Fruit fly (Drosophila melanogaster) whole organism, embryonic: ENCODE results near the gene put.

Source experiments
- Abd-B ChIP-seq: fragments of 200-800 bp; sonication (Bioruptor generic); optimal IDR thresholded peaks from 2 replicates; lab custom pipeline; 2018; ENCODE audit warnings: missing biosample characterization, mild to moderate bottlenecking, missing genetic modification characterization, moderate library complexity
- Adf1 ChIP-seq: fragments of 200-800 bp; sonication (Bioruptor generic); IDR thresholded peaks from 2 replicates; pipeline ENCODE4 v1.3.6; 2022; ENCODE audit warnings: missing biosample characterization, missing genetic modification characterization
- Awh ChIP-seq: fragments of 200-800 bp; sonication (Bioruptor generic); IDR thresholded peaks from 2 replicates; pipeline ENCODE4, ENCODE4 v1.3.6; 2022; ENCODE audit warnings: missing biosample characterization, missing genetic modification characterization
- CG10366 ChIP-seq: fragments of 200-800 bp; sonication (Bioruptor generic); IDR thresholded peaks from 2 replicates; pipeline ENCODE4 v1.3.6; 2022; ENCODE audit warnings: missing biosample characterization, missing genetic modification characterization
- CG10654 ChIP-seq: fragments of 200-800 bp; sonication (Bioruptor generic); optimal IDR thresholded peaks from 2 replicates; lab custom pipeline; 2016; ENCODE audit warnings: missing biosample characterization, missing genetic modification characterization
- CG11504 ChIP-seq: fragments of 200-800 bp; sonication (Bioruptor generic); optimal IDR thresholded peaks from 3 replicates; lab custom pipeline; 2019; ENCODE audit warnings: missing biosample characterization, mild to moderate bottlenecking, missing genetic modification characterization, moderate library complexity
- CG11560 ChIP-seq: fragments of 200-800 bp; sonication (Bioruptor generic); IDR thresholded peaks from 3 replicates; pipeline ENCODE4 v1.3.6; 2022; ENCODE audit warnings: missing biosample characterization, missing genetic modification characterization
- CG12391 ChIP-seq: fragments of 200-800 bp; sonication (Bioruptor generic); optimal IDR thresholded peaks from 3 replicates; lab custom pipeline; 2018; ENCODE audit warnings: missing biosample characterization, mild to moderate bottlenecking, missing genetic modification characterization, moderate library complexity
- CG17186 ChIP-seq: fragments of 200-800 bp; sonication (Bioruptor generic); optimal IDR thresholded peaks from 3 replicates; lab custom pipeline; 2017; ENCODE audit warnings: missing biosample characterization, missing genetic modification reagents, missing genetic modification characterization
- CG17361 ChIP-seq: fragments of 200-800 bp; sonication (Bioruptor generic); IDR thresholded peaks from 3 replicates; pipeline ENCODE4 v1.3.6; 2022; ENCODE audit warnings: missing biosample characterization, missing genetic modification characterization
- CG18599 ChIP-seq: fragments of 200-800 bp; sonication (Bioruptor generic); optimal IDR thresholded peaks from 3 replicates; lab custom pipeline; 2017; ENCODE audit warnings: missing biosample characterization, missing genetic modification characterization, mild to moderate bottlenecking, moderate library complexity, missing genetic modification reagents
- CG2875 ChIP-seq: fragments of 200-800 bp; sonication (Bioruptor generic); optimal IDR thresholded peaks from 2 replicates; lab custom pipeline; 2017; ENCODE audit warnings: missing biosample characterization, mild to moderate bottlenecking, missing genetic modification characterization, missing genetic modification reagents
- CG31388 ChIP-seq: fragments of 200-800 bp; sonication (Bioruptor generic); optimal IDR thresholded peaks from 2 replicates; lab custom pipeline; 2016; ENCODE audit warnings: missing biosample characterization, missing genetic modification characterization
- CG33213 ChIP-seq: fragments of 200-800 bp; sonication (Bioruptor generic); optimal IDR thresholded peaks from 3 replicates; lab custom pipeline; 2016; ENCODE audit warnings: missing biosample characterization, missing genetic modification characterization
- CG3995 ChIP-seq: fragments of 200-800 bp; sonication (Bioruptor generic); optimal IDR thresholded peaks from 3 replicates; lab custom pipeline; 2016; ENCODE audit warnings: missing biosample characterization, missing genetic modification characterization
- CG4617 ChIP-seq: fragments of 200-800 bp; sonication (Bioruptor generic); optimal IDR thresholded peaks from 3 replicates; lab custom pipeline; 2016; ENCODE audit warnings: missing biosample characterization, missing genetic modification characterization, borderline replicate concordance
- CG6683 ChIP-seq: fragments of 200-800 bp; sonication (Bioruptor generic); optimal IDR thresholded peaks from 2 replicates; lab custom pipeline; 2017; ENCODE audit warnings: missing biosample characterization, mild to moderate bottlenecking, missing genetic modification characterization, missing genetic modification reagents
- CG7357 ChIP-seq: fragments of 200-800 bp; sonication (Bioruptor generic); IDR thresholded peaks from 3 replicates; pipeline ENCODE4 v1.3.6; 2022; ENCODE audit warnings: missing biosample characterization, missing genetic modification characterization
- CG7928 ChIP-seq: fragments of 200-800 bp; sonication (Bioruptor generic); optimal IDR thresholded peaks from 2 replicates; lab custom pipeline; 2017; ENCODE audit warnings: missing biosample characterization, mild to moderate bottlenecking, missing genetic modification characterization
- CoRest ChIP-seq: fragments of 200-800 bp; sonication (Bioruptor generic); optimal IDR thresholded peaks from 3 replicates; lab custom pipeline; 2018; ENCODE audit warnings: missing biosample characterization, mild to moderate bottlenecking, missing genetic modification characterization, moderate library complexity
- E2f2 ChIP-seq: fragments of 200-800 bp; sonication (Bioruptor generic); IDR thresholded peaks from 2 replicates; pipeline ENCODE4 v1.3.6; 2022; ENCODE audit warnings: missing biosample characterization, missing genetic modification characterization
- Hr78 ChIP-seq, 2 experiments: fragments of 200-800 bp in 1 of 2; fragments of >200 bp in 1 of 2; sonication (Bioruptor generic) in 1 of 2; optimal IDR thresholded peaks; 2 replicates each; lab custom pipeline; 2017 to 2019; ENCODE audit warnings: missing biosample characterization in 2 of 2, missing genetic modification characterization in 2 of 2, mild to moderate bottlenecking in 1 of 2, moderate library complexity in 1 of 2
- Kr ChIP-seq: fragments of 200-800 bp; sonication (Bioruptor generic); optimal IDR thresholded peaks from 2 replicates; lab custom pipeline; 2017; ENCODE audit warnings: missing biosample characterization, mild to moderate bottlenecking, missing genetic modification characterization
- Lpt ChIP-seq: fragments of >200 bp; optimal IDR thresholded peaks from 2 replicates; lab custom pipeline; 2018; ENCODE audit warnings: missing biosample characterization, missing genetic modification characterization
- MESR4 ChIP-seq: fragments of 200-800 bp; sonication (Bioruptor generic); optimal IDR thresholded peaks from 2 replicates; lab custom pipeline; 2018; ENCODE audit warnings: missing biosample characterization, mild to moderate bottlenecking, missing genetic modification characterization, moderate library complexity
- Rx ChIP-seq: fragments of 200-800 bp; sonication (Bioruptor generic); IDR thresholded peaks from 2 replicates; pipeline ENCODE4 v1.3.6; 2022; ENCODE audit warnings: missing biosample characterization, missing genetic modification characterization
- cg ChIP-seq: fragments of 200-800 bp; sonication (Bioruptor generic); optimal IDR thresholded peaks from 3 replicates; lab custom pipeline; 2019; ENCODE audit warnings: missing biosample characterization, mild to moderate bottlenecking, missing genetic modification characterization, moderate library complexity
- ci ChIP-seq: fragments of 200-800 bp; sonication (Bioruptor generic); IDR thresholded peaks from 3 replicates; pipeline ENCODE4 v1.3.6; 2022; ENCODE audit warnings: missing biosample characterization, missing genetic modification characterization
- dan ChIP-seq: fragments of 200-800 bp; sonication (Bioruptor generic); IDR thresholded peaks from 2 replicates; pipeline ENCODE4 v1.3.6; 2022; ENCODE audit warnings: missing biosample characterization, missing genetic modification characterization
- dmrt11E ChIP-seq: fragments of 200-800 bp; sonication (Bioruptor generic); optimal IDR thresholded peaks from 3 replicates; lab custom pipeline; 2018; ENCODE audit warnings: missing biosample characterization, mild to moderate bottlenecking, missing genetic modification characterization, moderate library complexity
- dmrt99B ChIP-seq: fragments of 200-800 bp; sonication (Bioruptor generic); optimal IDR thresholded peaks from 2 replicates; lab custom pipeline; 2018; ENCODE audit warnings: missing biosample characterization, mild to moderate bottlenecking, missing genetic modification characterization, moderate library complexity
- exex ChIP-seq: fragments of 200-800 bp; sonication (Bioruptor generic); optimal IDR thresholded peaks from 4 replicates; lab custom pipeline; 2018; ENCODE audit warnings: missing biosample characterization, mild to moderate bottlenecking, missing genetic modification characterization, moderate library complexity
- fd102C ChIP-seq: fragments of 200-800 bp; sonication (Bioruptor generic); optimal IDR thresholded peaks from 2 replicates; lab custom pipeline; 2018; ENCODE audit warnings: missing biosample characterization, mild to moderate bottlenecking, missing genetic modification characterization, moderate library complexity
- gcm ChIP-seq: fragments of 200-800 bp; sonication (Bioruptor generic); optimal IDR thresholded peaks from 2 replicates; lab custom pipeline; 2019; ENCODE audit warnings: missing biosample characterization, mild to moderate bottlenecking, missing genetic modification characterization, moderate library complexity
- gsb-n ChIP-seq: fragments of 200-800 bp; sonication (Bioruptor generic); optimal IDR thresholded peaks from 3 replicates; lab custom pipeline; 2018; ENCODE audit warnings: missing biosample characterization, mild to moderate bottlenecking, missing genetic modification characterization
- hth ChIP-seq: fragments of >200 bp; optimal IDR thresholded peaks from 2 replicates; lab custom pipeline; 2017; ENCODE audit warnings: inconsistent platforms
- kay ChIP-seq: fragments of 200-800 bp; sonication (Bioruptor generic); optimal IDR thresholded peaks from 2 replicates; lab custom pipeline; 2016; ENCODE audit warnings: missing biosample characterization, missing genetic modification characterization
- org-1 ChIP-seq: fragments of 200-800 bp; sonication (Bioruptor generic); optimal IDR thresholded peaks from 2 replicates; lab custom pipeline; 2017; ENCODE audit warnings: missing biosample characterization, missing genetic modification characterization
- prd ChIP-seq, 3 experiments: fragments of >200 bp in 2 of 3; fragments of 200-800 bp in 1 of 3; sonication (Bioruptor generic) in 1 of 3; optimal IDR thresholded peaks in 2 of 3; IDR thresholded peaks in 1 of 3; 2 replicates in 2 of 3; 3 replicates in 1 of 3; pipeline versions ENCODE4 v1.3.6 to Lab custom; 2017 to 2022; ENCODE audit warnings: missing biosample characterization in 1 of 3, missing genetic modification characterization in 1 of 3
- ro ChIP-seq: fragments of 200-800 bp; sonication (Bioruptor generic); IDR thresholded peaks from 2 replicates; pipeline ENCODE4 v1.3.6; 2022; ENCODE audit warnings: missing biosample characterization, missing genetic modification characterization
- sc ChIP-seq, 3 experiments: fragments of >200 bp in 2 of 3; fragments of 200-800 bp in 1 of 3; sonication (Bioruptor generic) in 1 of 3; optimal IDR thresholded peaks; 2 replicates in 2 of 3; 3 replicates in 1 of 3; lab custom pipeline; 2017; ENCODE audit warnings: mild to moderate bottlenecking in 1 of 3, missing biosample characterization in 1 of 3, missing genetic modification characterization in 1 of 3, missing genetic modification reagents in 1 of 3
- sens-2 ChIP-seq: fragments of 200-800 bp; sonication (Bioruptor generic); IDR thresholded peaks from 2 replicates; pipeline ENCODE4 v1.3.6; 2022; ENCODE audit warnings: missing biosample characterization, missing genetic modification characterization
- sna ChIP-seq: fragments of 200-800 bp; sonication (Bioruptor generic); IDR thresholded peaks from 2 replicates; pipeline ENCODE4 v1.3.6; 2022; ENCODE audit warnings: missing biosample characterization, missing genetic modification characterization; ENCODE audit not compliant: partially characterized antibody
- tap ChIP-seq: fragments of 200-800 bp; optimal IDR thresholded peaks from 3 replicates; lab custom pipeline; 2019; ENCODE audit warnings: missing biosample characterization, mild to moderate bottlenecking, missing genetic modification characterization, moderate library complexity
- trem ChIP-seq: fragments of 200-800 bp; optimal IDR thresholded peaks from 3 replicates; lab custom pipeline; 2019; ENCODE audit warnings: missing biosample characterization, mild to moderate bottlenecking, missing genetic modification characterization, moderate library complexity
- unpg ChIP-seq: fragments of 200-800 bp; sonication (Bioruptor generic); optimal IDR thresholded peaks from 3 replicates; lab custom pipeline; 2018; ENCODE audit warnings: missing biosample characterization, mild to moderate bottlenecking, missing genetic modification characterization, moderate library complexity
- wdn ChIP-seq: fragments of 200-800 bp; sonication (Bioruptor generic); IDR thresholded peaks from 2 replicates; pipeline ENCODE4 v1.3.6; 2022; ENCODE audit warnings: missing biosample characterization, missing genetic modification characterization
- z ChIP-seq: fragments of 200-800 bp; sonication (Bioruptor generic); IDR thresholded peaks from 3 replicates; pipeline ENCODE4 v1.3.6; 2022; ENCODE audit warnings: missing biosample characterization, missing genetic modification characterization
- zen ChIP-seq: fragments of 200-800 bp; sonication (Bioruptor generic); optimal IDR thresholded peaks from 3 replicates; lab custom pipeline; 2018; ENCODE audit warnings: missing biosample characterization, mild to moderate bottlenecking, missing genetic modification characterization, moderate library complexity

put gene

DNA sequence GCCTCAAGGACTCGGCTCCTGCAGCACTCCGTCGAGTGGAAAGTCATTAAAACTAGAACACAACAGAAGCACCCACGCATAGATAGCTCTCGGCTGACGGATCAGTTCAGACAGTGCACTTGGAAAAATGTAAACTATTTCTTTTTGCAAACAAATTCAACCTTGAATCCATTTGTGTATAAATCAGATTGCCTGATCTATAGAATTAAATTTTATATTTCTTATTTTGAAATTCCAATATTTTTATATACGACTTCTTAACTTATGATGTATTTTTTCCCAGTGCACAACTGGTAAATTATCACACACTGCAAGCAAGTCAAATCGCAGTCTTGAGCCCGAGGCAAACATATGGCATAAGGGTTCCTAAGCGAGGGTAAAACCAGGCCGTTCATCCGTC lies 49.3 kb upstream of the put start (continued):
- TF ChIP-seq Lpt (GFP tag; lab: Kevin White, UChicago) (no peak), gsb-n (tag; lab: Kevin White, UChicago) (peak; percentile 76), ci (GFP tag; lab: Robert Waterston, UW) (peak; percentile 73; the same call in 2 of the 3 replicates), CG10366 (GFP tag; lab: Robert Waterston, UW) (peak; percentile 51), CG7928 (no peak), CG18599 (peak; percentile 25), Abd-B (GFP tag; lab: Kevin White, UChicago) (peak; percentile 21), CG33213 (GFP tag; lab: Kevin White, UChicago) (peak; percentile 45), fd102C (GFP tag; lab: Kevin White, UChicago) (peak; percentile 84), CG2875 (GFP tag; lab: Kevin White, UChicago) (peak; percentile 63), dmrt99B (tag; lab: Kevin White, UChicago) (peak; percentile 65), Adf1 (GFP tag; lab: Robert Waterston, UW) (no peak), dan (GFP tag; lab: Robert Waterston, UW) (peak; percentile 63; the same call in 1 of the 2 replicates), MESR4 (no peak), CG3995 (GFP tag; lab: Kevin White, UChicago) (no peak), Hr78 (GFP tag; optimal IDR thresholded peaks at IDR 0.05; lab: Kevin White, UChicago) (peak in 1 of 2 experiments; percentile 12), sna (GFP tag; lab: Robert Waterston, UW) (no peak), CoRest (tag; lab: Kevin White, UChicago) (peak; percentile 59), CG6683 (GFP tag; lab: Kevin White, UChicago) (no peak), hth (lab: Kevin White, UChicago) (no peak), CG4617 (GFP tag; lab: Kevin White, UChicago) (no peak), CG17186 (GFP tag; lab: Kevin White, UChicago) (no peak), CG12391 (peak; percentile 78), z (GFP tag; lab: Robert Waterston, UW) (peak; percentile 51; the same call in 1 of the 3 replicates), E2f2 (peak; percentile 20; the same call in 1 of the 2 replicates), kay (GFP tag; lab: Kevin White, UChicago) (peak; percentile 38), CG11504 (tag; lab: Kevin White, UChicago) (peak; percentile 62), trem (tag; lab: Kevin White, UChicago) (peak; percentile 48), org-1 (GFP tag; lab: Kevin White, UChicago) (peak; percentile 35), CG11560 (no peak), Kr (GFP tag; lab: Kevin White, UChicago) (peak; percentile 67), gcm (GFP tag; lab: Kevin White, UChicago) (peak; percentile 51), CG7357 (peak; percentile 61; the same call in 2 of the 3 replicates), unpg (GFP tag; lab: Kevin White, UChicago) (peak; percentile 77), CG17361 (peak; percentile 75), Rx (GFP tag; lab: Robert Waterston, UW) (peak; percentile 64), ro (GFP tag; lab: Robert Waterston, UW) (peak; percentile 63; the same call in 1 of the 2 replicates), CG31388 (GFP tag; lab: Kevin White, UChicago) (peak; percentile 37), dmrt11E (tag; lab: Kevin White, UChicago) (peak; percentile 89), CG10654 (GFP tag; lab: Kevin White, UChicago) (peak; percentile 36), sens-2 (peak; percentile 83), prd (optimal IDR thresholded peaks at IDR 0.05; lab: Kevin White, UChicago) (no peak), prd (GFP tag; IDR thresholded peaks at IDR 0.05; lab: Robert Waterston, UW) (peak; percentile 94), wdn (GFP tag; lab: Robert Waterston, UW) (no peak), cg (GFP tag; lab: Kevin White, UChicago) (no peak), sc (optimal IDR thresholded peaks at IDR 0.05; lab: Kevin White, UChicago) (no peak), sc (GFP tag; optimal IDR thresholded peaks at IDR 0.05; lab: Kevin White, UChicago) (peak; percentile 34), zen (tag; lab: Kevin White, UChicago) (peak; percentile 94), exex (tag; lab: Kevin White, UChicago) (no peak), tap (tag; lab: Kevin White, UChicago) (peak; percentile 47), Awh (peak; percentile 63; the same call in 1 of the 2 replicates)
